Worm (Caenorhabditis elegans) whole organism, midembryonic: ENCODE measurements around the gene F25B4.7.

Source experiments
- cog-1 ChIP-seq: sonication (generic microtip); optimal IDR thresholded peaks from 2 replicates; lab custom pipeline; 2016; ENCODE audit warnings: missing genetic modification characterization, missing compliant biosample characterization
- flt-1 ChIP-seq: fragments of 200-800 bp; sonication (Bioruptor generic); IDR thresholded peaks from 2 replicates; pipeline ENCODE4 v1.3.6; 2022; ENCODE audit warnings: missing genetic modification characterization, missing compliant biosample characterization
- med-1 ChIP-seq: sonication (generic microtip); optimal IDR thresholded peaks from 2 replicates; lab custom pipeline; 2017; ENCODE audit warnings: missing genetic modification characterization, mild to moderate bottlenecking, missing compliant biosample characterization, antibody characterized with exemption, missing genetic modification reagents; ENCODE audit not compliant: insufficient read depth
- ref-1 ChIP-seq: fragments of 200-800 bp; sonication (Bioruptor generic); conservative IDR thresholded peaks from 2 replicates; pipeline ENCODE4 v1.3.6; 2022; ENCODE audit warnings: missing genetic modification reagents, missing genetic modification characterization, missing compliant biosample characterization
- tab-1 ChIP-seq: fragments of 200-800 bp; sonication (Bioruptor generic); IDR thresholded peaks from 2 replicates; pipeline ENCODE4 v1.3.6; 2022; ENCODE audit warnings: missing genetic modification characterization, missing compliant biosample characterization
- ztf-23 ChIP-seq: fragments of 200-800 bp; sonication (Bioruptor generic); IDR thresholded peaks from 2 replicates; pipeline ENCODE4 v1.3.6; 2022; ENCODE audit warnings: missing genetic modification reagents, missing genetic modification characterization, missing compliant biosample characterization
- ztf-29 ChIP-seq: fragments of 200-800 bp; sonication (Bioruptor generic); IDR thresholded peaks from 2 replicates; pipeline ENCODE4 v1.3.6; 2022; ENCODE audit warnings: missing genetic modification reagents, missing genetic modification characterization, missing compliant biosample characterization

- TF ChIP-seq flt-1 (GFP tag; lab: Robert Waterston, UW) (no peak), ztf-23 (GFP tag; lab: Robert Waterston, UW) (no peak), ref-1 (GFP tag; lab: Robert Waterston, UW) (no peak), tab-1 (no peak), med-1 (GFP tag; lab: Kevin White, UChicago) (no peak), cog-1 (tag; lab: Kevin White, UChicago) (no peak), ztf-29 (GFP tag; lab: Robert Waterston, UW) (no peak)
Measured at ce11 chrV:5713510-5713909, 26.5 kb upstream of the F25B4.7 start.
